Worm (Caenorhabditis elegans) whole organism, L4 larva: ENCODE results near the gene hpr-9.

Experiments used
- F37D6.2 ChIP-seq: sonication (generic microtip); optimal IDR thresholded peaks from 2 replicates; lab custom pipeline; 2016; ENCODE audit warnings: mild to moderate bottlenecking, missing genetic modification characterization, missing compliant biosample characterization
- F49E8.2 ChIP-seq: sonication (generic microtip); optimal IDR thresholded peaks from 2 replicates; lab custom pipeline; 2016; ENCODE audit warnings: missing compliant biosample characterization, mild to moderate bottlenecking, missing genetic modification characterization, borderline replicate concordance
- T20F7.1 ChIP-seq: fragments of 200-800 bp; sonication (Bioruptor generic); optimal IDR thresholded peaks from 2 replicates; lab custom pipeline; 2018; ENCODE audit warnings: mild to moderate bottlenecking, missing genetic modification characterization, missing compliant biosample characterization
- T26A8.4 ChIP-seq: fragments of 200-800 bp; sonication (Bioruptor generic); IDR thresholded peaks from 2 replicates; pipeline ENCODE4 v1.3.6; 2022; ENCODE audit warnings: missing genetic modification characterization, missing compliant biosample characterization
- Y105C5A.15 ChIP-seq: fragments of 200-800 bp; sonication (Bioruptor generic); IDR thresholded peaks from 2 replicates; pipeline ENCODE4 v1.3.6; 2022; ENCODE audit warnings: missing genetic modification characterization, missing compliant biosample characterization
- Y5F2A.4 ChIP-seq: fragments of 200-800 bp; sonication (Bioruptor generic); optimal IDR thresholded peaks from 2 replicates; lab custom pipeline; 2018; ENCODE audit warnings: mild to moderate bottlenecking, missing genetic modification characterization, missing compliant biosample characterization
- ZK337.2 ChIP-seq: fragments of 200-800 bp; sonication (Bioruptor generic); IDR thresholded peaks from 2 replicates; pipeline ENCODE4 v1.3.6; 2022; ENCODE audit warnings: missing genetic modification reagents, missing genetic modification characterization, missing compliant biosample characterization
- ZK546.5 ChIP-seq, 2 experiments: sonication (generic microtip); optimal IDR thresholded peaks; 2 replicates each; lab custom pipeline; 2017; ENCODE audit warnings: missing biosample characterization in 2 of 2, missing genetic modification characterization in 2 of 2
- aha-1 ChIP-seq: fragments of 150-350 bp; peaks from one replicate; lab custom pipeline; 2014; ENCODE audit warnings: missing biosample characterization, missing genetic modification characterization
- attf-4 ChIP-seq: sonication (generic microtip); optimal IDR thresholded peaks from 3 replicates; lab custom pipeline; 2017; ENCODE audit warnings: missing biosample characterization, missing genetic modification characterization
- ceh-28 ChIP-seq: fragments of 150-350 bp; optimal IDR thresholded peaks from 2 replicates; lab custom pipeline; 2014; ENCODE audit warnings: missing biosample characterization, missing genetic modification reagents, missing genetic modification characterization
- ceh-44 ChIP-seq: fragments of 200-800 bp; sonication (Bioruptor generic); IDR thresholded peaks from 2 replicates; pipeline ENCODE4 v1.3.6; 2022; ENCODE audit warnings: missing genetic modification reagents, missing genetic modification characterization, missing compliant biosample characterization
- ceh-62 ChIP-seq: sonication (generic microtip); optimal IDR thresholded peaks from 2 replicates; lab custom pipeline; 2017; ENCODE audit warnings: missing biosample characterization, missing genetic modification characterization
- ces-1 ChIP-seq: fragments of 150-350 bp; sonication (generic microtip); optimal IDR thresholded peaks from 4 replicates; lab custom pipeline; 2014; ENCODE audit warnings: missing biosample characterization, missing genetic modification reagents, missing genetic modification characterization
- ctbp-1 ChIP-seq: fragments of 200-800 bp; sonication (Bioruptor generic); IDR thresholded peaks from 2 replicates; pipeline ENCODE4 v1.3.6; 2022; ENCODE audit warnings: missing genetic modification reagents, missing genetic modification characterization, missing compliant biosample characterization
- daf-16 ChIP-seq, 3 experiments: sonication (generic microtip); optimal IDR thresholded peaks; 2 replicates each; lab custom pipeline; 2016 to 2017; ENCODE audit warnings: missing genetic modification characterization in 3 of 3, missing genetic modification reagents in 3 of 3, mild to moderate bottlenecking in 2 of 3, missing compliant biosample characterization in 2 of 3, missing biosample characterization in 1 of 3, moderate library complexity in 1 of 3
- dmd-8 ChIP-seq: fragments of 200-800 bp; sonication (Bioruptor generic); IDR thresholded peaks from 2 replicates; pipeline ENCODE4 v1.3.6; 2022; ENCODE audit warnings: missing genetic modification characterization, missing compliant biosample characterization
- dmd-9 ChIP-seq: fragments of 200-800 bp; sonication (Bioruptor generic); IDR thresholded peaks from 2 replicates; pipeline ENCODE4 v1.3.6; 2022; ENCODE audit warnings: missing genetic modification reagents, missing genetic modification characterization, missing compliant biosample characterization
- dpl-1 ChIP-seq: fragments of 150-350 bp; optimal IDR thresholded peaks from 2 replicates; lab custom pipeline; 2014; ENCODE audit warnings: missing biosample characterization, missing genetic modification reagents, missing genetic modification characterization
- dve-1 ChIP-seq: sonication (generic microtip); optimal IDR thresholded peaks from 2 replicates; lab custom pipeline; 2017; ENCODE audit warnings: antibody characterized with exemption, mild to moderate bottlenecking, missing genetic modification characterization, missing compliant biosample characterization; ENCODE audit not compliant: insufficient read depth
- gei-8 ChIP-seq: fragments of 200-800 bp; sonication (Bioruptor generic); optimal IDR thresholded peaks from 2 replicates; lab custom pipeline; 2018; ENCODE audit warnings: mild to moderate bottlenecking, missing genetic modification characterization, missing compliant biosample characterization
- hif-1 ChIP-seq, 2 experiments: sonication (generic microtip); optimal IDR thresholded peaks; 2 replicates each; lab custom pipeline; 2016 to 2017; ENCODE audit warnings: missing compliant biosample characterization in 2 of 2, missing genetic modification characterization in 2 of 2, missing genetic modification reagents in 2 of 2, missing genotype in 2 of 2, mild to moderate bottlenecking in 1 of 2
- hlh-30 ChIP-seq: sonication (generic microtip); optimal IDR thresholded peaks from 2 replicates; lab custom pipeline; 2017; ENCODE audit warnings: antibody characterized with exemption, mild to moderate bottlenecking, missing genetic modification characterization, missing compliant biosample characterization; ENCODE audit not compliant: insufficient read depth
- hmg-1.1 ChIP-seq: fragments of 200-800 bp; sonication (Bioruptor generic); IDR thresholded peaks from 2 replicates; pipeline ENCODE4 v1.3.6; 2022; ENCODE audit warnings: missing genetic modification reagents, missing genetic modification characterization, missing compliant biosample characterization
- lin-1 ChIP-seq: fragments of 200-800 bp; sonication (Bioruptor generic); IDR thresholded peaks from 2 replicates; pipeline ENCODE4 v1.3.6; 2022; ENCODE audit warnings: missing genetic modification reagents, missing genetic modification characterization, missing compliant biosample characterization
- lin-38 ChIP-seq: fragments of 200-800 bp; sonication (Bioruptor generic); IDR thresholded peaks from 2 replicates; pipeline ENCODE4 v1.3.6; 2022; ENCODE audit warnings: missing genetic modification reagents, missing genetic modification characterization, missing compliant biosample characterization
- lsy-2 ChIP-seq, 2 experiments: fragments of 150-350 bp in 1 of 2; sonication (generic microtip) in 1 of 2; optimal IDR thresholded peaks; 2 replicates each; lab custom pipeline; 2014 to 2017; ENCODE audit warnings: missing biosample characterization in 2 of 2, missing genetic modification characterization in 2 of 2
- mdl-1 ChIP-seq, 2 experiments: fragments of 150-350 bp in 1 of 2; sonication (generic microtip) in 1 of 2; optimal IDR thresholded peaks; 2 replicates each; lab custom pipeline; 2014 to 2017; ENCODE audit warnings: missing biosample characterization in 2 of 2, missing genetic modification characterization in 2 of 2
- mdt-29 ChIP-seq: fragments of 200-800 bp; sonication (Bioruptor generic); IDR thresholded peaks from 2 replicates; pipeline ENCODE4 v1.3.6; 2022; ENCODE audit warnings: missing genetic modification reagents, missing genetic modification characterization, missing compliant biosample characterization
- mep-1 ChIP-seq: fragments of 150-350 bp; sonication (generic microtip); optimal IDR thresholded peaks from 3 replicates; lab custom pipeline; 2014; ENCODE audit warnings: missing biosample characterization, missing genetic modification characterization
- mes-2 ChIP-seq: sonication (generic microtip); optimal IDR thresholded peaks from 2 replicates; lab custom pipeline; 2016; ENCODE audit warnings: missing genotype, mild to moderate bottlenecking, missing genetic modification characterization, missing compliant biosample characterization; ENCODE audit not compliant: poor library complexity, severe bottlenecking
- nhr-102 ChIP-seq: sonication (generic microtip); optimal IDR thresholded peaks from 2 replicates; lab custom pipeline; 2016; ENCODE audit warnings: mild to moderate bottlenecking, missing genetic modification characterization, moderate library complexity, missing compliant biosample characterization
- nhr-111 ChIP-seq: fragments of 200-800 bp; sonication (Bioruptor generic); optimal IDR thresholded peaks from 2 replicates; lab custom pipeline; 2018; ENCODE audit warnings: mild to moderate bottlenecking, missing genetic modification characterization, missing compliant biosample characterization
- nhr-25 ChIP-seq: sonication (generic microtip); optimal IDR thresholded peaks from 2 replicates; lab custom pipeline; 2017; ENCODE audit warnings: missing genetic modification characterization, mild to moderate bottlenecking, missing compliant biosample characterization, antibody characterized with exemption, moderate library complexity, borderline replicate concordance; ENCODE audit not compliant: insufficient read depth
- nhr-28 ChIP-seq: fragments of 150-350 bp; optimal IDR thresholded peaks from 2 replicates; lab custom pipeline; 2014; ENCODE audit warnings: missing biosample characterization, missing genetic modification characterization
- nhr-6 ChIP-seq: fragments of 150-350 bp; optimal IDR thresholded peaks from 2 replicates; lab custom pipeline; 2014; ENCODE audit warnings: missing biosample characterization, missing genetic modification characterization
- nhr-76 ChIP-seq: fragments of 150-350 bp; optimal IDR thresholded peaks from 2 replicates; lab custom pipeline; 2014; ENCODE audit warnings: missing biosample characterization, missing genetic modification characterization
- pha-4 ChIP-seq, 2 experiments: fragments of 150-350 bp in 1 of 2; fragments of 200-800 bp in 1 of 2; sonication (Bioruptor generic) in 1 of 2; IDR thresholded peaks in 1 of 2; optimal IDR thresholded peaks in 1 of 2; 2 replicates each; pipeline versions ENCODE4 v1.3.6 to Lab custom; 2014 to 2022; ENCODE audit warnings: missing genetic modification characterization in 2 of 2, missing genetic modification reagents in 2 of 2, missing biosample characterization in 1 of 2, missing compliant biosample characterization in 1 of 2
- spr-3 ChIP-seq: fragments of 200-800 bp; sonication (Bioruptor generic); optimal IDR thresholded peaks from 2 replicates; lab custom pipeline; 2018; ENCODE audit warnings: mild to moderate bottlenecking, missing genetic modification characterization, missing compliant biosample characterization
- unc-39 ChIP-seq: sonication (generic microtip); optimal IDR thresholded peaks from 2 replicates; lab custom pipeline; 2017; ENCODE audit warnings: missing biosample characterization, missing genetic modification characterization
- unc-62 ChIP-seq, 3 experiments: fragments of 150-350 bp in 1 of 3; sonication (generic microtip); optimal IDR thresholded peaks in 2 of 3; peaks in 1 of 3; 1 replicate in 1 of 3; 2 replicates in 2 of 3; lab custom pipeline; 2014 to 2017; ENCODE audit warnings: missing biosample characterization in 3 of 3, missing genetic modification characterization in 3 of 3, missing genetic modification reagents in 3 of 3, missing genotype in 1 of 3
- zfp-2 ChIP-seq: sonication (generic microtip); optimal IDR thresholded peaks from 2 replicates; lab custom pipeline; 2016; ENCODE audit warnings: mild to moderate bottlenecking, missing genetic modification characterization, missing compliant biosample characterization

hpr-9 gene

ce11 chrIII:10634034-10634433, 12.7 kb downstream of the hpr-9 start (continued):
- TF ChIP-seq daf-16 (GFP tag; optimal IDR thresholded peaks at IDR 0.05; lab: Kevin White, UChicago) (peak in 1 of 2 experiments; percentile 42), daf-16 (tag; optimal IDR thresholded peaks at IDR 0.05; lab: Kevin White, UChicago) (peak; percentile 62), lin-1 (GFP tag; lab: Robert Waterston, UW) (peak; percentile 64; the same call in 1 of the 2 replicates), ZK337.2 (GFP tag; lab: Robert Waterston, UW) (no peak)
- TF ChIP-seq, all 104 proteins: peak for 57

ce11 chrIII:10634576-10634975, 13.2 kb downstream of the hpr-9 start:
- TF ChIP-seq nhr-28 (peak; percentile 10), gei-8 (GFP tag; lab: Kevin White, UChicago) (no peak), dmd-8 (no peak), unc-39 (tag; lab: Kevin White, UChicago) (no peak), ctbp-1 (no peak), nhr-111 (GFP tag; lab: Kevin White, UChicago) (no peak), zfp-2 (no peak), Y105C5A.15 (GFP tag; lab: Robert Waterston, UW) (no peak), ceh-28 (tag; lab: Kevin White, UChicago) (no peak), aha-1 (tag; lab: Kevin White, UChicago) (peak; percentile 92), hlh-30 (tag; lab: Kevin White, UChicago) (peak; percentile 33), mes-2 (tag; lab: Kevin White, UChicago) (peak; percentile 38), lin-38 (no peak), mdl-1 (tag; optimal IDR thresholded peaks at IDR 0.05; lab: Kevin White, UChicago) (peak in 1 of 2 experiments; percentile 39), T20F7.1 (GFP tag; lab: Kevin White, UChicago) (no peak), ceh-62 (tag; lab: Kevin White, UChicago) (no peak), mdt-29 (GFP tag; lab: Robert Waterston, UW) (no peak), unc-62 (GFP tag; optimal IDR thresholded peaks at IDR 0.05 in 1 of 2; lab: Kevin White, UChicago) (peak in 1 of 2 experiments; percentile 71), unc-62 (tag; optimal IDR thresholded peaks at IDR 0.05; lab: Kevin White, UChicago) (no peak), T26A8.4 (GFP tag; lab: Robert Waterston, UW) (no peak), mep-1 (tag; lab: Kevin White, UChicago) (no peak)

- TF ChIP-seq ceh-44 (no peak), hif-1 (tag; optimal IDR thresholded peaks at IDR 0.05; lab: Kevin White, UChicago) (peak in 1 of 2 experiments; percentile 12), nhr-6 (peak; percentile 34), nhr-28 (peak; percentile 43), spr-3 (GFP tag; lab: Kevin White, UChicago) (no peak), Y5F2A.4 (GFP tag; lab: Kevin White, UChicago) (no peak), dve-1 (tag; lab: Kevin White, UChicago) (peak; percentile 23), attf-4 (no peak), zfp-2 (no peak), F49E8.2 (tag; lab: Kevin White, UChicago) (no peak), gei-8 (GFP tag; lab: Kevin White, UChicago) (no peak), ces-1 (no peak), nhr-25 (peak; percentile 62), dmd-9 (GFP tag; lab: Robert Waterston, UW) (no peak), pha-4 (GFP tag; IDR thresholded peaks at IDR 0.05; lab: Robert Waterston, UW) (no peak; the same call in 1 of the 2 replicates), pha-4 (tag; optimal IDR thresholded peaks at IDR 0.05; lab: Kevin White, UChicago) (peak; percentile 79), hlh-30 (tag; lab: Kevin White, UChicago) (peak; percentile 42), hmg-1.1 (GFP tag; lab: Robert Waterston, UW) (no peak), F37D6.2 (tag; lab: Kevin White, UChicago) (no peak), lsy-2 (tag; optimal IDR thresholded peaks at IDR 0.05; lab: Kevin White, UChicago) (peak in 1 of 2 experiments; percentile 30), mes-2 (tag; lab: Kevin White, UChicago) (peak; percentile 1), mdl-1 (tag; optimal IDR thresholded peaks at IDR 0.05; lab: Kevin White, UChicago) (peak; percentile 10 to 59), nhr-76 (tag; lab: Kevin White, UChicago) (no peak), nhr-102 (no peak), daf-16 (GFP tag; optimal IDR thresholded peaks at IDR 0.05; lab: Kevin White, UChicago) (no peak), daf-16 (tag; optimal IDR thresholded peaks at IDR 0.05; lab: Kevin White, UChicago) (no peak), mep-1 (tag; lab: Kevin White, UChicago) (peak; percentile 27), dpl-1 (GFP tag; lab: Kevin White, UChicago) (no peak), ceh-28 (tag; lab: Kevin White, UChicago) (no peak), ZK546.5 (tag; optimal IDR thresholded peaks at IDR 0.05; lab: Kevin White, UChicago) (no peak)
These were observed 15.2 kb downstream of the hpr-9 start for ce11 chrIII:10636493-10637031.
